Fruit fly (Drosophila melanogaster): ENCODE data around the gene RnrL.

Gene RnrL

DNA sequence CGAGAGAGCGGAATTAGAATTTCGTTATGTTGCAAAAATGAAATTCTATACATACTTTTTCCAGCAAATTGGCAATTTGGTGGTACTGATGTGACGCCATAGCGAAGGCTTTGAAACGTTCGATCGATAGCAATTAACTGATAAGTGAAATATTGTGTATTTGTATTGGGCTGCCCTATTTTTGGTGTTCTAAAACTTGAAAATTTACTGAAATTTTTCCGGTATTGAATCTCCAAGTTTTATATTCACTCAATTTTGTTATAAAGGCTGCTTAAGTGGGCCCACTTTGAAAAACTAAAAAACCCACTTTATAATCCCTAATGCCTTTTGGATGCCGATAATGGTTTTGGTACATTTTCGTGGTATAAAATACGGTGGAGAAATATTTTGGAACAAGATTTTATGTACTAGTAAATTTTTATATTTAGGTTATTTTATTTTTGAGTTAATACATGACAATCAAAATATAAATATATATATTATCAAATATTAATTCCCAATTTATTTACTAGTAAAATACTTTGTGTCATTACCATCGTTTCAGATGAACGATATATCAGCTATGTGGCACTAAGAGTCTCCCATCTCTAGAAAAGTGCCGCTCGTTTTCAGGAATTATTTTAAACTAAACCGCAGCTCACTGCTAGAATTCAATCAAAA is 34.8 kb upstream of the RnrL start, which contains the start of the genes Cand1 and pim (continued):
- TF ChIP-seq BtbVII (GFP tag; optimal IDR thresholded peaks at IDR 0.05), result no peak
- TF ChIP-seq sd (tag; optimal IDR thresholded peaks at IDR 0.05), result peak; percentile 50
- TF ChIP-seq CG9932 (GFP tag; IDR thresholded peaks at IDR 0.05), result peak; percentile 52; the same call in 1 of the 2 replicates
- no peak for TF ChIP-seq CG10462 (GFP tag; optimal IDR thresholded peaks at IDR 0.05)
- no peak for TF ChIP-seq Jarid2 (GFP tag; optimal IDR thresholded peaks at IDR 0.05)
- no peak for TF ChIP-seq kay (GFP tag; optimal IDR thresholded peaks at IDR 0.05)
- no peak for TF ChIP-seq CG10366 (GFP tag; IDR thresholded peaks at IDR 0.05)
- TF ChIP-seq chinmo (GFP tag; IDR thresholded peaks at IDR 0.05; ENCODE audit: partially characterized antibody), result 0 out of 4 replicates have a peak, but pooled peaks have one; percentile 38
- TF ChIP-seq CG9609 (GFP tag; optimal IDR thresholded peaks at IDR 0.05), result no peak
- no peak for TF ChIP-seq fu2 (GFP tag; optimal IDR thresholded peaks at IDR 0.05)
- TF ChIP-seq abd-A (tag; optimal IDR thresholded peaks at IDR 0.05), result no peak
- no peak for TF ChIP-seq CG13296 (GFP tag; optimal IDR thresholded peaks at IDR 0.05)
- TF ChIP-seq stc (GFP tag; IDR thresholded peaks at IDR 0.05), result no peak
- TF ChIP-seq Six4 (GFP tag; optimal IDR thresholded peaks at IDR 0.05), result no peak
- TF ChIP-seq CG1792 (GFP tag; optimal IDR thresholded peaks at IDR 0.05), result no peak
- TF ChIP-seq CG2116 (GFP tag; optimal IDR thresholded peaks at IDR 0.05), result peak; percentile 31
- no peak for TF ChIP-seq yki (optimal IDR thresholded peaks at IDR 0.05)
- TF ChIP-seq Poxn (GFP tag; IDR thresholded peaks at IDR 0.05), result no peak
- TF ChIP-seq CG30403 (GFP tag; optimal IDR thresholded peaks at IDR 0.05), result peak; percentile 3
- TF ChIP-seq Elba2 (GFP tag; optimal IDR thresholded peaks at IDR 0.05), result no peak
- no peak for TF ChIP-seq CG4820 (GFP tag; optimal IDR thresholded peaks at IDR 0.05)
- peak; percentile 81 for TF ChIP-seq Sry-δ (GFP tag; optimal IDR thresholded peaks at IDR 0.05)
- no peak for TF ChIP-seq nau (GFP tag; optimal IDR thresholded peaks at IDR 0.05)
- TF ChIP-seq CG8478 (optimal IDR thresholded peaks at IDR 0.05), result no peak
- TF ChIP-seq CG7963 (GFP tag; IDR thresholded peaks at IDR 0.05; ENCODE audit: partially characterized antibody), result peak; percentile 36; the same call in 1 of the 3 replicates
- TF ChIP-seq Dll (GFP tag; IDR thresholded peaks at IDR 0.05; ENCODE audit: partially characterized antibody), result peak; percentile 76
- TF ChIP-seq CG13424 (tag; optimal IDR thresholded peaks at IDR 0.05), result peak; percentile 43
- peak; percentile 71; the same call in 2 of the 3 replicates for TF ChIP-seq CG34224 (GFP tag; IDR thresholded peaks at IDR 0.05; ENCODE audit: partially characterized antibody)
- no peak for TF ChIP-seq vfl (GFP tag; optimal IDR thresholded peaks at IDR 0.05)
- TF ChIP-seq Bdp1 (GFP tag; optimal IDR thresholded peaks at IDR 0.05), result no peak
- peak; percentile 42 for TF ChIP-seq stwl (tag; optimal IDR thresholded peaks at IDR 0.05)
- peak; percentile 46; the same call in 1 of the 2 replicates for TF ChIP-seq hbn (GFP tag; IDR thresholded peaks at IDR 0.05; ENCODE audit: partially characterized antibody)
- peak; percentile 29; the same call in 1 of the 2 replicates for TF ChIP-seq ssp (GFP tag; IDR thresholded peaks at IDR 0.05)
- no peak for TF ChIP-seq tin (GFP tag; optimal IDR thresholded peaks at IDR 0.05)
- TF ChIP-seq CG10431 (GFP tag; optimal IDR thresholded peaks at IDR 0.05), result peak; percentile 36
- no peak for TF ChIP-seq CG32532 (GFP tag; IDR thresholded peaks at IDR 0.05)
- TF ChIP-seq CG10267 (tag; optimal IDR thresholded peaks at IDR 0.05), result peak; percentile 54
- peak; percentile 42 for TF ChIP-seq CG8924 (tag; optimal IDR thresholded peaks at IDR 0.05)
- peak; percentile 55; the same call in 1 of the 2 replicates for TF ChIP-seq slbo (GFP tag; IDR thresholded peaks at IDR 0.05)
- peak; percentile 80 for TF ChIP-seq Scr (GFP tag; IDR thresholded peaks at IDR 0.05; ENCODE audit: partially characterized antibody)
- no peak for TF ChIP-seq emc (GFP tag; optimal IDR thresholded peaks at IDR 0.05)
- no peak for TF ChIP-seq CG7271 (tag; optimal IDR thresholded peaks at IDR 0.05)
- TF ChIP-seq CG10959 (GFP tag; IDR thresholded peaks at IDR 0.05), result no peak
- TF ChIP-seq E2f2 (GFP tag; IDR thresholded peaks at IDR 0.05), result peak; percentile 83

Data from whole organism, embryonic.